Worm (Caenorhabditis elegans) whole organism, mixed stage, embryonic: Measurements from ENCODE around the gene ZK418.5.

ENCODE experiments used
- ces-1 ChIP-seq: fragments of 150-350 bp; optimal IDR thresholded peaks from 2 replicates; lab custom pipeline; 2014; ENCODE audit warnings: missing biosample characterization, missing genetic modification reagents, missing genetic modification characterization
- lin-13 ChIP-seq: fragments of 150-350 bp; optimal IDR thresholded peaks from 2 replicates; lab custom pipeline; 2014; ENCODE audit warnings: missing biosample characterization, missing genetic modification characterization
- lsy-2 ChIP-seq: fragments of 150-350 bp; optimal IDR thresholded peaks from 2 replicates; lab custom pipeline; 2014; ENCODE audit warnings: missing biosample characterization, missing genetic modification characterization
- mls-2 ChIP-seq: sonication (generic microtip); optimal IDR thresholded peaks from 2 replicates; lab custom pipeline; 2016; ENCODE audit warnings: mild to moderate bottlenecking, missing genetic modification characterization, moderate library complexity, missing compliant biosample characterization
- nhr-28 ChIP-seq: fragments of 150-350 bp; optimal IDR thresholded peaks from 2 replicates; lab custom pipeline; 2014; ENCODE audit warnings: missing biosample characterization, missing genetic modification characterization
- sptf-1 ChIP-seq: sonication (generic microtip); optimal IDR thresholded peaks from 2 replicates; lab custom pipeline; 2017; ENCODE audit warnings: mild to moderate bottlenecking, missing genetic modification characterization, moderate library complexity, missing compliant biosample characterization
- tbx-8 ChIP-seq: fragments of 200-800 bp; sonication (Bioruptor generic); optimal IDR thresholded peaks from 2 replicates; lab custom pipeline; 2018; ENCODE audit warnings: mild to moderate bottlenecking, missing genetic modification characterization, moderate library complexity, missing compliant biosample characterization
- unc-120 ChIP-seq: sonication (generic microtip); optimal IDR thresholded peaks from 2 replicates; lab custom pipeline; 2017; ENCODE audit warnings: missing genetic modification characterization, missing compliant biosample characterization; ENCODE audit not compliant: poor library complexity, severe bottlenecking

ce11 chrIII:7063061-7063460 lies 10.6 kb downstream of the ZK418.5 start:
- TF ChIP-seq nhr-28 (no peak), ces-1 (GFP tag; lab: Kevin White, UChicago) (no peak), mls-2 (tag; lab: Kevin White, UChicago) (no peak), sptf-1 (tag; lab: Kevin White, UChicago) (no peak), lin-13 (tag; lab: Kevin White, UChicago) (no peak), lsy-2 (tag; lab: Kevin White, UChicago) (no peak), unc-120 (tag; lab: Kevin White, UChicago) (no peak), tbx-8 (GFP tag; lab: Kevin White, UChicago) (no peak)
